Fruit fly (Drosophila melanogaster): ENCODE results near the gene CG43074.
A peak's percentile ranks its signal among the peaks of the same experiment; 100 is the strongest.

The CG43074 gene

DNA sequence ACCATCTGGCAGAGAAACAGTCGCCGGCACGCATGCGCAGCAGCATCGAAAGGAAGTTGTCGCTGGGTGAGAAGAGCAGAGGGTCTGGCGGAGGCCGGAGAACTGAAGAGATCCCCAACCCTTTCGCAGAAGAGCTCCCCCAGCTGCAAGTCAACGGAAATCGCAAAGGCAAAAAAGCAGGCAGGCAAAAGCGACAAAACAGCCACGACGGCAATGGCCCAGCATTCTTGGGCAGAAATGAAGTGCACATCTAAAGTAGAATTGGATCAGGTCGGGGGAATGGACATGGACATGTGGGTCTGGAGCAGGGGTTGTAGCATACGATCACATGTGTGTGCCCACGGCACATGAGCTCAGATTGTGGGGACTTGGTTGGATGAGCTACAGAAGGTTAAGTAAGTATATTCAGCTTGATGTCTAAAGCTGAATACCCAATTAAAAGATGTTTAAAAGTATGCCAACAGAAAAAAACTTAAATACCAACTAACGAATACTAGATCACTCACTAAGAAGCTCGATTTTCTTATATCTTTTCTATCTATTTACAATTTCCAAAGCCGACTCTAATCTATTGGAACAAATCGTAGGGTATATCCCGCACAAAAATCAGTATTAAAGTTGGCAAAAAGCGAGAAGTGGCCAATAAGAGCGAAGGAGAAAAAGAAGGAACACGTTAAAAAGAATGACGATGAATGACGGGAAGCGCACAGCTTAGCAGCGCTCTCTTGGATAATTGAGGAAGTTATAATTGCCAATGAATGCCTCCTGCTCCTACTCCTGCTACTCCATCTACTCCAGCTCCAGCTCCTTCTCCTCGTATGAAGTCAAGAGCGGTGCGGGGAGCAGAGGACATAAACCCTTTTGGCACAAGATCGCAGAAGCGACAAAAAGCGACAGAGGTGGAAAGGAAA lies 42.4 kb downstream of the CG43074 start:
- no peak for TF ChIP-seq dsf (GFP tag; optimal IDR thresholded peaks at IDR 0.05; ENCODE audit: borderline replicate concordance)
- no peak for TF ChIP-seq CG32264 (GFP tag; optimal IDR thresholded peaks at IDR 0.05)
- peak; percentile 57 for TF ChIP-seq rgr (GFP tag; optimal IDR thresholded peaks at IDR 0.05)
- no peak for TF ChIP-seq Rel (GFP tag; optimal IDR thresholded peaks at IDR 0.05)
- TF ChIP-seq Rel (tag; optimal IDR thresholded peaks at IDR 0.05), result no peak
- TF ChIP-seq lola (GFP tag; optimal IDR thresholded peaks at IDR 0.05), result no peak
- peak; percentile 95 for TF ChIP-seq Vsx2 (GFP tag; optimal IDR thresholded peaks at IDR 0.05; ENCODE audit: partially characterized antibody)
- TF ChIP-seq ey (GFP tag; optimal IDR thresholded peaks at IDR 0.05), result peak; percentile 71
- no peak for TF ChIP-seq dmrt93B (GFP tag; optimal IDR thresholded peaks at IDR 0.05)
- TF ChIP-seq Hr78 (GFP tag; optimal IDR thresholded peaks at IDR 0.05), result no peak
- TF ChIP-seq Jra (GFP tag; optimal IDR thresholded peaks at IDR 0.05), result no peak
- TF ChIP-seq pan (optimal IDR thresholded peaks at IDR 0.05), result no peak
- TF ChIP-seq Mio (GFP tag; optimal IDR thresholded peaks at IDR 0.05), result no peak
- no peak for TF ChIP-seq Dfd (GFP tag; optimal IDR thresholded peaks at IDR 0.05)
- peak; percentile 19 for TF ChIP-seq CrebA (GFP tag; optimal IDR thresholded peaks at IDR 0.05; ENCODE audit: borderline replicate concordance)
- TF ChIP-seq psq (GFP tag; optimal IDR thresholded peaks at IDR 0.05), result peak; percentile 70
- no peak for TF ChIP-seq CG9705 (GFP tag; optimal IDR thresholded peaks at IDR 0.05)
- TF ChIP-seq h (GFP tag; optimal IDR thresholded peaks at IDR 0.05), result peak; percentile 72
- TF ChIP-seq fru (GFP tag; optimal IDR thresholded peaks at IDR 0.05), result peak; percentile 38
- TF ChIP-seq Dif (GFP tag; optimal IDR thresholded peaks at IDR 0.05; ENCODE audit: partially characterized antibody), result peak; percentile 70
- TF ChIP-seq tai (GFP tag; optimal IDR thresholded peaks at IDR 0.05), result no peak
- TF ChIP-seq jim (GFP tag; optimal IDR thresholded peaks at IDR 0.05), result no peak
- TF ChIP-seq Sp1 (GFP tag; optimal IDR thresholded peaks at IDR 0.05), result peak; percentile 49
- TF ChIP-seq HLH106 (tag; optimal IDR thresholded peaks at IDR 0.05), result peak; percentile 41
- peak; percentile 10 for TF ChIP-seq br (GFP tag; optimal IDR thresholded peaks at IDR 0.05)
- no peak for TF ChIP-seq sage (GFP tag; optimal IDR thresholded peaks at IDR 0.05)
- no peak for TF ChIP-seq brk (GFP tag; optimal IDR thresholded peaks at IDR 0.05)
- no peak for TF ChIP-seq usp (GFP tag; optimal IDR thresholded peaks at IDR 0.05)
- no peak for TF ChIP-seq sv (GFP tag; optimal IDR thresholded peaks at IDR 0.05)
- TF ChIP-seq foxo (GFP tag; optimal IDR thresholded peaks at IDR 0.05), result peak in 1 of 2 experiments; percentile 19
- no peak for TF ChIP-seq Myc (optimal IDR thresholded peaks at IDR 0.05)
- no peak for TF ChIP-seq N (GFP tag; optimal IDR thresholded peaks at IDR 0.05)
- peak; percentile 48 for TF ChIP-seq OdsH (GFP tag; optimal IDR thresholded peaks at IDR 0.05)
- TF ChIP-seq Hr83 (GFP tag; optimal IDR thresholded peaks at IDR 0.05; ENCODE audit: poor library complexity, severe bottlenecking), result no peak
- no peak for TF ChIP-seq Hnf4 (GFP tag; optimal IDR thresholded peaks at IDR 0.05)
- TF ChIP-seq dl (GFP tag; optimal IDR thresholded peaks at IDR 0.05; ENCODE audit: insufficient read depth in 1 of 2, partially characterized antibody in 2 of 2), result peak; percentile 41 to 45
- TF ChIP-seq GATAd (GFP tag; optimal IDR thresholded peaks at IDR 0.05), result no peak
- no peak for TF ChIP-seq Abd-B (GFP tag; optimal IDR thresholded peaks at IDR 0.05)
- TF ChIP-seq woc (GFP tag; optimal IDR thresholded peaks at IDR 0.05), result peak; percentile 38

DNA sequence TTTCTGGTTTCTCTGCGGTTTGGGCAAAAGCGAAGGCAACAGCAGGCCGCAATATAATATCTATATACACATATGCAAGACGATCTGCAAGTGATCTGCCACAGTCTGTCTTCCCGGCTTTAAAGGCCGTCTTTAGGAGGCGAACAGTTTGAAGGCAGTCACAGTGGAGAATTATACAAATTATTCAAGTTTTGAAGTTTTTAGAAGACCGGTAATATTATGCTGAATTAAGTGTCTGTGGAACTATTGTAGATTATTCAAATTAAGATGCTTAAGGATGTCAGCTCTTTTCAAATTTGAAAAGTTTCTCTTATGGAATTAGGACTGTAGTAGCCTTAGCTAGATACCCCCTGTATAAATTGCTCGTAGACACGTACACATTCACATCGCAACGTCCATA lies 44.3 kb downstream of the CG43074 start:
- TF ChIP-seq foxo (GFP tag; optimal IDR thresholded peaks at IDR 0.05) (peak in 1 of 2 experiments; percentile 11), woc (GFP tag; optimal IDR thresholded peaks at IDR 0.05) (peak; percentile 18), HLH106 (tag; optimal IDR thresholded peaks at IDR 0.05) (no peak), CG9705 (GFP tag; optimal IDR thresholded peaks at IDR 0.05) (no peak), pan (optimal IDR thresholded peaks at IDR 0.05) (no peak), Hr83 (GFP tag; optimal IDR thresholded peaks at IDR 0.05; ENCODE audit: poor library complexity, severe bottlenecking) (no peak), brk (GFP tag; optimal IDR thresholded peaks at IDR 0.05) (no peak), CG32264 (GFP tag; optimal IDR thresholded peaks at IDR 0.05) (no peak)

Measured in whole organism, wandering third instar larva.